Worm (Caenorhabditis elegans): Measurements from ENCODE around the gene glrx-22.

ce11 chrIV:8159995-8160394 lies 41.0 kb downstream of the glrx-22 start:
- TF ChIP-seq eor-1 (tag; optimal IDR thresholded peaks at IDR 0.05) (no peak), daf-12 (tag; optimal IDR thresholded peaks at IDR 0.05) (no peak), egl-5 (tag; optimal IDR thresholded peaks at IDR 0.05) (no peak), fkh-10 (GFP tag; optimal IDR thresholded peaks at IDR 0.05) (no peak), pha-4 (tag; optimal IDR thresholded peaks at IDR 0.05) (no peak)
